Fruit fly (Drosophila melanogaster): Measurements from ENCODE around the gene CG31098.

dm6 chr3R:25308228-25308627 lies 15.5 kb upstream of the CG31098 start, which contains the start of gene CG10550:
- TF ChIP-seq CG8478 (optimal IDR thresholded peaks at IDR 0.05) (no peak), CTCF (optimal IDR thresholded peaks at IDR 0.05) (no peak)
